Worm (Caenorhabditis elegans) whole organism, early embryonic: ENCODE measurements around the gene ceh-34.

ENCODE experiments used
- B0310.2 ChIP-seq: sonication (generic microtip); optimal IDR thresholded peaks from 2 replicates; lab custom pipeline; 2016; ENCODE audit warnings: mild to moderate bottlenecking, missing genetic modification characterization, missing compliant biosample characterization
- F13C5.2 ChIP-seq: sonication (generic microtip); optimal IDR thresholded peaks from 2 replicates; lab custom pipeline; 2017; ENCODE audit warnings: mild to moderate bottlenecking, missing genetic modification characterization, inconsistent platforms, missing compliant biosample characterization
- aly-1 ChIP-seq: sonication (generic microtip); optimal IDR thresholded peaks from 2 replicates; lab custom pipeline; 2016; ENCODE audit warnings: missing genetic modification characterization, missing compliant biosample characterization
- ama-1 ChIP-seq: fragments of 150-350 bp; optimal IDR thresholded peaks from 2 replicates; lab custom pipeline; 2014
- ceh-13 ChIP-seq: fragments of 200-800 bp; sonication (Bioruptor generic); optimal IDR thresholded peaks from 2 replicates; lab custom pipeline; 2018; ENCODE audit warnings: mild to moderate bottlenecking, missing genetic modification characterization, missing compliant biosample characterization
- ceh-36 ChIP-seq: sonication (generic microtip); optimal IDR thresholded peaks from 2 replicates; lab custom pipeline; 2016; ENCODE audit warnings: missing genetic modification characterization, inconsistent platforms, missing compliant biosample characterization
- ets-7 ChIP-seq: sonication (generic microtip); optimal IDR thresholded peaks from 2 replicates; lab custom pipeline; 2016; ENCODE audit warnings: missing genotype, missing genetic modification characterization, missing compliant biosample characterization
- flt-1 ChIP-seq: fragments of 200-800 bp; sonication (Bioruptor generic); IDR thresholded peaks from 2 replicates; pipeline ENCODE4 v1.3.6; 2022; ENCODE audit warnings: missing genetic modification characterization, missing compliant biosample characterization
- hmbx-1 ChIP-seq: sonication (generic microtip); optimal IDR thresholded peaks from 2 replicates; lab custom pipeline; 2016; ENCODE audit warnings: mild to moderate bottlenecking, missing genetic modification characterization, missing compliant biosample characterization
- hmg-4 ChIP-seq: fragments of 200-800 bp; sonication (Bioruptor generic); optimal IDR thresholded peaks from 2 replicates; lab custom pipeline; 2018; ENCODE audit warnings: mild to moderate bottlenecking, missing genetic modification characterization, missing compliant biosample characterization
- hnd-1 ChIP-seq: sonication (generic microtip); optimal IDR thresholded peaks from 2 replicates; lab custom pipeline; 2016; ENCODE audit warnings: missing genetic modification characterization, missing compliant biosample characterization
- pes-1 ChIP-seq: fragments of 200-800 bp; sonication (Bioruptor generic); IDR thresholded peaks from 2 replicates; pipeline ENCODE4 v1.3.6; 2022; ENCODE audit warnings: missing genetic modification reagents, missing genetic modification characterization, missing compliant biosample characterization
- scrt-1 ChIP-seq: fragments of 200-800 bp; sonication (Bioruptor generic); IDR thresholded peaks from 2 replicates; pipeline ENCODE4 v1.3.6; 2022; ENCODE audit warnings: missing genetic modification characterization, missing compliant biosample characterization
- sea-1 ChIP-seq: fragments of 200-800 bp; sonication (Bioruptor generic); conservative IDR thresholded peaks from 2 replicates; pipeline ENCODE4 v1.3.6; 2022; ENCODE audit warnings: missing genetic modification characterization, missing compliant biosample characterization
- tbx-11 ChIP-seq: fragments of 200-800 bp; sonication (Bioruptor generic); IDR thresholded peaks from 2 replicates; pipeline ENCODE4 v1.3.6; 2022; ENCODE audit warnings: missing genetic modification characterization, missing compliant biosample characterization
- tbx-37 ChIP-seq: fragments of 200-800 bp; sonication (Bioruptor generic); conservative IDR thresholded peaks from 2 replicates; pipeline ENCODE4 v1.3.6; 2022; ENCODE audit warnings: missing genetic modification reagents, missing genetic modification characterization, missing compliant biosample characterization
- tra-4 ChIP-seq: sonication (generic microtip); optimal IDR thresholded peaks from 2 replicates; lab custom pipeline; 2017; ENCODE audit warnings: missing genetic modification characterization, missing compliant biosample characterization

ceh-34 gene

ce11 chrV:5319477-5319876, at the start of gene ceh-34:
Gene ceh-34 (minus strand): TSS chrV:5319577.
- TF ChIP-seq B0310.2 (tag; lab: Kevin White, UChicago) (no peak), scrt-1 (0 out of 2 replicates have a peak, but pooled peaks have one; percentile 45)

- TF ChIP-seq tra-4 (tag; lab: Kevin White, UChicago), result no peak
- no peak for TF ChIP-seq ama-1
- TF ChIP-seq pes-1 (GFP tag; lab: Robert Waterston, UW), result no peak
- TF ChIP-seq tbx-11 (GFP tag; lab: Robert Waterston, UW), result no peak
- TF ChIP-seq hnd-1 (tag; lab: Kevin White, UChicago), result no peak
- TF ChIP-seq flt-1 (GFP tag; lab: Robert Waterston, UW), result no peak
- no peak for TF ChIP-seq ceh-36
- no peak for TF ChIP-seq ets-7 (tag; lab: Kevin White, UChicago)
Observed at ce11 chrV:5368792-5369191, 49.4 kb upstream of the ceh-34 start, which contains the start of gene T09D3.9. Gene T09D3.9 (minus strand): TSS chrV:5368892.

DNA sequence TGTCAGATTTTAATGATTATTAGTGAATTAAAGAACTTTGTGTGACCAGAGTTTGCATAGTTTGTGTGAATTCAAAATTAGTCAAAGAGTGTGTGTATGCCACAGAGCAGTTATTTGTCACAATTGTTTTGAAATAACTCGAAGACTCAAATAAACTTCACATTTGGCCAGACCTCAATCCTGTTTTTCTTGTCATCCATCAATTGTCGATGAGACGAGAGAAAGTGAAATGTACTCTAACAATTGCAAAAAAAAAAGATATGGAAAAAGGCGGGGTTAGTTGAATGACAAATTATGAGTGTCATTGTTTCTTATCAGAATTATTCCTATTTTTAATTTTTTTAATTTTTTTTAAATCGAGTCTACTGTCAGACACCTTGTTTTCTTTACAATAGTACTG, 45.5 kb upstream of the ceh-34 start, which contains the start of gene T09D3.8:
Gene T09D3.8, plus strand, starts transcription at position 301 of the 400 bp plus-strand sequence.
- no peak for TF ChIP-seq pes-1 (GFP tag; lab: Robert Waterston, UW)
- TF ChIP-seq B0310.2 (tag; lab: Kevin White, UChicago), result no peak
- no peak for TF ChIP-seq ceh-13 (GFP tag; lab: Kevin White, UChicago)
- no peak for TF ChIP-seq ets-7 (tag; lab: Kevin White, UChicago)
- no peak for TF ChIP-seq ama-1
- TF ChIP-seq tra-4 (tag; lab: Kevin White, UChicago), result no peak
- TF ChIP-seq scrt-1, result no peak
- TF ChIP-seq hmbx-1 (tag; lab: Kevin White, UChicago), result no peak
- no peak for TF ChIP-seq tbx-37 (GFP tag; lab: Robert Waterston, UW)
- TF ChIP-seq sea-1 (GFP tag; lab: Robert Waterston, UW), result no peak
- no peak for TF ChIP-seq hnd-1 (tag; lab: Kevin White, UChicago)
- TF ChIP-seq aly-1 (tag; lab: Kevin White, UChicago), result no peak
- no peak for TF ChIP-seq hmg-4 (GFP tag; lab: Kevin White, UChicago)
- no peak for TF ChIP-seq flt-1 (GFP tag; lab: Robert Waterston, UW)
- TF ChIP-seq tbx-11 (GFP tag; lab: Robert Waterston, UW), result no peak
- no peak for TF ChIP-seq ceh-36
- TF ChIP-seq F13C5.2 (tag; lab: Kevin White, UChicago), result no peak

ce11 chrV:5362220-5362619, 42.8 kb upstream of the ceh-34 start:
- TF ChIP-seq tbx-37 (GFP tag; lab: Robert Waterston, UW) (no peak), sea-1 (GFP tag; lab: Robert Waterston, UW) (no peak), hnd-1 (tag; lab: Kevin White, UChicago) (no peak), ceh-13 (GFP tag; lab: Kevin White, UChicago) (no peak), ceh-36 (no peak), tbx-11 (GFP tag; lab: Robert Waterston, UW) (no peak), hmg-4 (GFP tag; lab: Kevin White, UChicago) (no peak), scrt-1 (no peak), tra-4 (tag; lab: Kevin White, UChicago) (no peak), ama-1 (no peak), ets-7 (tag; lab: Kevin White, UChicago) (no peak), B0310.2 (tag; lab: Kevin White, UChicago) (no peak), flt-1 (GFP tag; lab: Robert Waterston, UW) (no peak), pes-1 (GFP tag; lab: Robert Waterston, UW) (no peak), hmbx-1 (tag; lab: Kevin White, UChicago) (no peak), aly-1 (tag; lab: Kevin White, UChicago) (no peak), F13C5.2 (tag; lab: Kevin White, UChicago) (no peak)

DNA sequence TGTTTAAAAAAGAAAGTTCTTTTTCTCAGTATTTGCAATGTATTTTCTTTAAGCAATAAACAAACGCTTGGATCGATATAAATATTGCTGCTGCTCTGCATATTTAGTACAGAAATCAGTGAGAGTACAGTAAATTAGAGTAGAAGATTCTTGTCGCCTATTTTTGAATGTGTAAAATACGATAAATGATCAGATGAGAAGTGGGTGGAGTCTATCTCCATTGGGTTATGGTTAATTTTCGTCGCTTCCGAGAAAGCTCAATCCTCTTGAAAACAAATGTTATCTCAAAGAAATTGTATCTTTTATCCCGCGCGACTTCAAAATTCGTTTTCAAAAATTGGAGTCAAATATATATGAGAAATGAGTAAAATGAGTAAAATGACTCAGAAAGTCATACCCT, 39.4 kb upstream of the ceh-34 start, which contains the start of gene nhr-216:
Gene nhr-216, minus strand, starts transcription at position 101 of the 400 bp plus-strand sequence.
- TF ChIP-seq ceh-13 (GFP tag; lab: Kevin White, UChicago), result no peak
- TF ChIP-seq sea-1 (GFP tag; lab: Robert Waterston, UW), result no peak
- TF ChIP-seq pes-1 (GFP tag; lab: Robert Waterston, UW), result no peak
- no peak for TF ChIP-seq tra-4 (tag; lab: Kevin White, UChicago)
- TF ChIP-seq hnd-1 (tag; lab: Kevin White, UChicago), result no peak
- no peak for TF ChIP-seq flt-1 (GFP tag; lab: Robert Waterston, UW)
- TF ChIP-seq tbx-11 (GFP tag; lab: Robert Waterston, UW), result no peak
- no peak for TF ChIP-seq ets-7 (tag; lab: Kevin White, UChicago)
- TF ChIP-seq aly-1 (tag; lab: Kevin White, UChicago), result no peak

DNA sequence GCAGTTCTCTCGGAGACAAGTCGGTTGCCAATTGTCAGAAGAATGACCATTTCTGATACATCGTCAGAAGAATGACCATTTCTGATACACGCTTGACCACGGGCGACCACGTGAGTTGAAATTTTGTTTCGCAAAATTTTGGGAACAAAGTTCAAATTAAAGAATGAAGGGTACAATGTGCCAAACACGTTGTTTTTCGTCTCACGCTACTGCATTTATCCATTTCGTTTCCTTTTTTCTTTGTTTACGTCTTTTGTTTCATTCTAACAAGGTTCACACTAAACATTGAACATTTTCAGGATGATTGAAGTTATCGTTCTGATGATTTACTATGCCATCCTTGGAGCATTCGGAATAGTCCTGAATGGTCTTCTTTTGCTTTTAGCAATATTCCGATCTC, 32.1 kb upstream of the ceh-34 start, which contains the start of gene srd-9:
Gene srd-9, plus strand, starts transcription at position 301 of the 400 bp plus-strand sequence.
- no peak for TF ChIP-seq scrt-1
- no peak for TF ChIP-seq tbx-37 (GFP tag; lab: Robert Waterston, UW)
- no peak for TF ChIP-seq tbx-11 (GFP tag; lab: Robert Waterston, UW)
- TF ChIP-seq sea-1 (GFP tag; lab: Robert Waterston, UW), result no peak
- no peak for TF ChIP-seq tra-4 (tag; lab: Kevin White, UChicago)
- TF ChIP-seq aly-1 (tag; lab: Kevin White, UChicago), result no peak
- TF ChIP-seq pes-1 (GFP tag; lab: Robert Waterston, UW), result no peak
- no peak for TF ChIP-seq hnd-1 (tag; lab: Kevin White, UChicago)
- TF ChIP-seq flt-1 (GFP tag; lab: Robert Waterston, UW), result no peak
- no peak for TF ChIP-seq B0310.2 (tag; lab: Kevin White, UChicago)
- no peak for TF ChIP-seq F13C5.2 (tag; lab: Kevin White, UChicago)
- no peak for TF ChIP-seq ceh-36
- TF ChIP-seq ceh-13 (GFP tag; lab: Kevin White, UChicago), result no peak
- no peak for TF ChIP-seq hmg-4 (GFP tag; lab: Kevin White, UChicago)

- TF ChIP-seq ets-7 (tag; lab: Kevin White, UChicago), result no peak
- TF ChIP-seq ama-1, result no peak
- TF ChIP-seq ceh-36, result no peak
- TF ChIP-seq flt-1 (GFP tag; lab: Robert Waterston, UW), result no peak
- no peak for TF ChIP-seq hmg-4 (GFP tag; lab: Kevin White, UChicago)
- TF ChIP-seq B0310.2 (tag; lab: Kevin White, UChicago), result no peak
- TF ChIP-seq pes-1 (GFP tag; lab: Robert Waterston, UW), result no peak
- TF ChIP-seq ceh-13 (GFP tag; lab: Kevin White, UChicago), result no peak
- TF ChIP-seq hmbx-1 (tag; lab: Kevin White, UChicago), result no peak
Observed at ce11 chrV:5349471-5349870, 30.1 kb upstream of the ceh-34 start, which contains the start of gene T09D3.3. Gene T09D3.3 (minus strand): TSS chrV:5349571.
